Fruit fly (Drosophila melanogaster): ENCODE measurements around the gene Apc2.
A peak's percentile ranks its signal among the peaks of the same experiment; 100 is the strongest.

Gene Apc2

DNA sequence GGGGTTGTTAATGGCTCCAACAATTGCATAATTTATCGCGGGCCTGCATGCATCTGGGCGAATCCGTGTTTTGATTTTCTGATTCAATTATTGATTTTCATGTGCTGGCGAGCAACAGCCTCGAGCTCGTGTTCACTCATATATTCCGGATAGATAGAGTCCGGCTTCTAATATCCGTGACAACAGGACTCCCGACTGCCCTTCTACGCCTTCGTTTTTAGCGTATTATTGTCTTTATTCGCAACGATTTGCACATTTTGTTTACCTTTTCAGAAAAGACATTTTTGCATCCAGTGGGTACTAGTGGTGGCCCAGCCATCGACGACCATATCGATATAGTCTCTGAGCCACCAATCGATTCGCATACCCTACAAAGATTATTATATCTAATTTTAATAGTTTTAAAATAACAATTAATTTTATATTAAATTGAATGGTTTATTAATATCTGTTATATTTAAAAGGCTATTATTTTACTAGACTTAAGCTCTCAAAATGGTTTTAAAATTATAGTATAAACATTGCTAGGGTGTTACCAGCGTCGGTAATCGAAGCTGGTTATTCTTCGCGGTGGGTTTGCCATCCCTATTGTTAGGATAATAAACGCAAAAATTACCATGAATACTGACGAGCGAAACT is 2.5 kb upstream of the Apc2 start, which contains the start of the genes Myo95E and TBC1d7 (continued):
- TF ChIP-seq Bteb2 (GFP tag; optimal IDR thresholded peaks at IDR 0.05), result no peak
- peak; percentile 79 for TF ChIP-seq lilli (GFP tag; optimal IDR thresholded peaks at IDR 0.05)
- peak; percentile 76 for TF ChIP-seq YL-1 (GFP tag; optimal IDR thresholded peaks at IDR 0.05)
- no peak for TF ChIP-seq dm (GFP tag; optimal IDR thresholded peaks at IDR 0.05)
- TF ChIP-seq Scr (GFP tag; IDR thresholded peaks at IDR 0.05; ENCODE audit: partially characterized antibody), result peak; percentile 80
- no peak for TF ChIP-seq dmrt99B (tag; optimal IDR thresholded peaks at IDR 0.05)
- TF ChIP-seq Hsf (GFP tag; optimal IDR thresholded peaks at IDR 0.05), result peak; percentile 58
- TF ChIP-seq CG1602 (GFP tag; optimal IDR thresholded peaks at IDR 0.05), result peak; percentile 86
- peak; percentile 35 for TF ChIP-seq corto (GFP tag; optimal IDR thresholded peaks at IDR 0.05)
- TF ChIP-seq sqz (GFP tag; optimal IDR thresholded peaks at IDR 0.05), result no peak
- peak; percentile 73 for TF ChIP-seq zfh2 (GFP tag; optimal IDR thresholded peaks at IDR 0.05)
- peak; percentile 55; the same call in 2 of the 3 replicates for TF ChIP-seq CG14860 (GFP tag; IDR thresholded peaks at IDR 0.05; ENCODE audit: partially characterized antibody)
- no peak for TF ChIP-seq sc (optimal IDR thresholded peaks at IDR 0.05)
- TF ChIP-seq sc (GFP tag; optimal IDR thresholded peaks at IDR 0.05), result peak; percentile 71
- peak; percentile 70 for TF ChIP-seq Nf-YB (GFP tag; optimal IDR thresholded peaks at IDR 0.05)
- no peak for TF ChIP-seq CG15479 (GFP tag; optimal IDR thresholded peaks at IDR 0.05)
- peak; percentile 85 for TF ChIP-seq otp (GFP tag; IDR thresholded peaks at IDR 0.05)
- TF ChIP-seq CG3407 (GFP tag; optimal IDR thresholded peaks at IDR 0.05), result peak; percentile 61
- peak; percentile 47 for TF ChIP-seq schlank (tag; optimal IDR thresholded peaks at IDR 0.05)
- peak; percentile 89 for TF ChIP-seq CG10366 (GFP tag; IDR thresholded peaks at IDR 0.05)
- TF ChIP-seq jumu (GFP tag; optimal IDR thresholded peaks at IDR 0.05), result no peak
- TF ChIP-seq abd-A (tag; optimal IDR thresholded peaks at IDR 0.05), result no peak
- TF ChIP-seq CG4360 (GFP tag; IDR thresholded peaks at IDR 0.05), result peak; percentile 66
- TF ChIP-seq CG18262 (tag; optimal IDR thresholded peaks at IDR 0.05), result peak; percentile 90
- TF ChIP-seq CG11093 (GFP tag; IDR thresholded peaks at IDR 0.05), result peak; percentile 90
- TF ChIP-seq gt (GFP tag; IDR thresholded peaks at IDR 0.05), result peak; percentile 72
- TF ChIP-seq CG12155 (GFP tag; optimal IDR thresholded peaks at IDR 0.05), result peak; percentile 79
- TF ChIP-seq vnd (GFP tag; IDR thresholded peaks at IDR 0.05; ENCODE audit: partially characterized antibody), result peak; percentile 59; the same call in 1 of the 3 replicates
- TF ChIP-seq ftz-f1 (GFP tag; optimal IDR thresholded peaks at IDR 0.05), result no peak
- TF ChIP-seq CG12659 (GFP tag; optimal IDR thresholded peaks at IDR 0.05), result peak; percentile 92
- TF ChIP-seq NK7.1 (GFP tag; optimal IDR thresholded peaks at IDR 0.05), result no peak
- TF ChIP-seq rib (GFP tag; IDR thresholded peaks at IDR 0.05), result peak; percentile 93
- TF ChIP-seq CG7745 (tag; optimal IDR thresholded peaks at IDR 0.05), result no peak
- peak; percentile 91 for TF ChIP-seq al (GFP tag; IDR thresholded peaks at IDR 0.05)
- peak; percentile 89 for TF ChIP-seq CG5953 (GFP tag; IDR thresholded peaks at IDR 0.05)
- no peak for TF ChIP-seq CG12071 (GFP tag; optimal IDR thresholded peaks at IDR 0.05)
- peak; percentile 69 for TF ChIP-seq toy (GFP tag; IDR thresholded peaks at IDR 0.05)
- no peak for TF ChIP-seq odd (GFP tag; optimal IDR thresholded peaks at IDR 0.05)
- peak; percentile 88 for TF ChIP-seq bcd (GFP tag; optimal IDR thresholded peaks at IDR 0.05)
- peak; percentile 33 to 91 for TF ChIP-seq Hr51 (GFP tag; optimal IDR thresholded peaks at IDR 0.05)
- TF ChIP-seq CG2129 (GFP tag; IDR thresholded peaks at IDR 0.05; ENCODE audit: partially characterized antibody), result peak; percentile 59
- TF ChIP-seq dimm (GFP tag; IDR thresholded peaks at IDR 0.05), result peak; percentile 91
- TF ChIP-seq Ets65A (GFP tag), result peak; percentile 77
- TF ChIP-seq zfh1 (GFP tag; IDR thresholded peaks at IDR 0.05), result peak; percentile 93
- TF ChIP-seq Ada2b (GFP tag; IDR thresholded peaks at IDR 0.05), result peak; percentile 91
- peak; percentile 15 for TF ChIP-seq CG7786 (GFP tag; optimal IDR thresholded peaks at IDR 0.05)
- peak; percentile 72 for TF ChIP-seq ro (GFP tag; IDR thresholded peaks at IDR 0.05)
- peak; percentile 50 for TF ChIP-seq CG31388 (GFP tag; optimal IDR thresholded peaks at IDR 0.05)
- TF ChIP-seq fd3F (GFP tag; optimal IDR thresholded peaks at IDR 0.05), result peak; percentile 81
- TF ChIP-seq CG13894 (tag; optimal IDR thresholded peaks at IDR 0.05), result no peak

All from whole organism, embryonic.